Fruit fly (Drosophila melanogaster) whole organism, embryonic: ENCODE data around the gene CG43221.

ENCODE experiments used
- Atf3 ChIP-seq: fragments of 200-800 bp; sonication (Bioruptor generic); optimal IDR thresholded peaks from 3 replicates; lab custom pipeline; 2016; ENCODE audit warnings: missing biosample characterization, missing genetic modification characterization
- B-H2 ChIP-seq: fragments of 200-800 bp; sonication (Bioruptor generic); optimal IDR thresholded peaks from 2 replicates; lab custom pipeline; 2018; ENCODE audit warnings: missing biosample characterization, mild to moderate bottlenecking, missing genetic modification characterization
- CG10147 ChIP-seq: fragments of 200-800 bp; sonication (Bioruptor generic); optimal IDR thresholded peaks from 2 replicates; lab custom pipeline; 2019; ENCODE audit warnings: missing biosample characterization, mild to moderate bottlenecking, missing genetic modification characterization, moderate library complexity
- CG10274 ChIP-seq: fragments of 200-800 bp; sonication (Bioruptor generic); optimal IDR thresholded peaks from 3 replicates; lab custom pipeline; 2017; ENCODE audit warnings: missing biosample characterization, mild to moderate bottlenecking, missing genetic modification characterization
- CG10321 ChIP-seq: fragments of 200-800 bp; sonication (Bioruptor generic); IDR thresholded peaks from 2 replicates; pipeline ENCODE4 v1.3.6; 2022; ENCODE audit warnings: missing biosample characterization, missing genetic modification characterization
- CG10431 ChIP-seq: fragments of 200-800 bp; sonication (Bioruptor generic); optimal IDR thresholded peaks from 3 replicates; lab custom pipeline; 2018; ENCODE audit warnings: missing biosample characterization, mild to moderate bottlenecking, missing genetic modification characterization
- CG10543 ChIP-seq: fragments of 200-800 bp; sonication (Bioruptor generic); optimal IDR thresholded peaks from 3 replicates; lab custom pipeline; 2017; ENCODE audit warnings: missing biosample characterization, mild to moderate bottlenecking, missing genetic modification characterization, moderate library complexity
- CG14667 ChIP-seq: fragments of 200-800 bp; sonication (Bioruptor generic); IDR thresholded peaks from 2 replicates; pipeline ENCODE4 v1.3.6; 2022; ENCODE audit warnings: missing biosample characterization, missing genetic modification characterization
- CG15514 ChIP-seq: fragments of 200-800 bp; sonication (Bioruptor generic); optimal IDR thresholded peaks from 3 replicates; lab custom pipeline; 2017; ENCODE audit warnings: missing biosample characterization, missing genetic modification characterization, mild to moderate bottlenecking, moderate library complexity, missing genetic modification reagents
- CG17385 ChIP-seq: fragments of 200-800 bp; sonication (Bioruptor generic); optimal IDR thresholded peaks from 3 replicates; lab custom pipeline; 2018; ENCODE audit warnings: missing biosample characterization, mild to moderate bottlenecking, missing genetic modification characterization
- CG17802 ChIP-seq: fragments of 200-800 bp; sonication (Bioruptor generic); optimal IDR thresholded peaks from 2 replicates; lab custom pipeline; 2018; ENCODE audit warnings: missing biosample characterization, mild to moderate bottlenecking, missing genetic modification characterization, moderate library complexity
- CG1832 ChIP-seq: fragments of 200-800 bp; sonication (Bioruptor generic); optimal IDR thresholded peaks from 2 replicates; lab custom pipeline; 2017; ENCODE audit warnings: missing biosample characterization, mild to moderate bottlenecking, missing genetic modification characterization, inconsistent platforms
- CG2202 ChIP-seq: fragments of 200-800 bp; sonication (Bioruptor generic); optimal IDR thresholded peaks from 2 replicates; lab custom pipeline; 2018; ENCODE audit warnings: missing biosample characterization, mild to moderate bottlenecking, missing genetic modification characterization
- CG3281 ChIP-seq: fragments of 200-800 bp; sonication (Bioruptor generic); optimal IDR thresholded peaks from 3 replicates; lab custom pipeline; 2017; ENCODE audit warnings: missing biosample characterization, mild to moderate bottlenecking, missing genetic modification characterization
- CG3838 ChIP-seq: fragments of 200-800 bp; sonication (Bioruptor generic); optimal IDR thresholded peaks from 3 replicates; lab custom pipeline; 2016; ENCODE audit warnings: missing biosample characterization, missing genetic modification characterization
- CG6175 ChIP-seq: fragments of 200-800 bp; sonication (Bioruptor generic); IDR thresholded peaks from 3 replicates; pipeline ENCODE4 v1.3.6; 2022; ENCODE audit warnings: missing biosample characterization, missing genetic modification characterization
- CG7556 ChIP-seq: fragments of 200-800 bp; sonication (Bioruptor generic); optimal IDR thresholded peaks from 2 replicates; lab custom pipeline; 2017; ENCODE audit warnings: missing biosample characterization, mild to moderate bottlenecking, missing genetic modification characterization
- CG7745 ChIP-seq: fragments of 200-800 bp; sonication (Bioruptor generic); optimal IDR thresholded peaks from 2 replicates; lab custom pipeline; 2018; ENCODE audit warnings: missing biosample characterization, mild to moderate bottlenecking, missing genetic modification characterization, moderate library complexity
- CG7963 ChIP-seq: fragments of 200-800 bp; sonication (Bioruptor generic); IDR thresholded peaks from 3 replicates; pipeline ENCODE4 v1.3.6; 2022; ENCODE audit warnings: missing biosample characterization, missing genetic modification characterization; ENCODE audit not compliant: partially characterized antibody
- CG8944 ChIP-seq: fragments of 200-800 bp; sonication (Bioruptor generic); optimal IDR thresholded peaks from 3 replicates; lab custom pipeline; 2016; ENCODE audit warnings: missing biosample characterization, missing genetic modification characterization
- CG9727 ChIP-seq: fragments of 200-800 bp; sonication (Bioruptor generic); optimal IDR thresholded peaks from 3 replicates; lab custom pipeline; 2017; ENCODE audit warnings: missing biosample characterization, mild to moderate bottlenecking, missing genetic modification characterization
- Dad ChIP-seq: fragments of 200-800 bp; sonication (Bioruptor generic); optimal IDR thresholded peaks from 3 replicates; lab custom pipeline; 2016; ENCODE audit warnings: missing biosample characterization, missing genetic modification characterization
- HLH4C ChIP-seq: fragments of 200-800 bp; sonication (Bioruptor generic); IDR thresholded peaks from 3 replicates; pipeline ENCODE4 v1.3.6; 2022; ENCODE audit warnings: missing biosample characterization, missing genetic modification characterization; ENCODE audit not compliant: partially characterized antibody
- Kr ChIP-seq: fragments of 200-800 bp; sonication (Bioruptor generic); optimal IDR thresholded peaks from 2 replicates; lab custom pipeline; 2017; ENCODE audit warnings: missing biosample characterization, mild to moderate bottlenecking, missing genetic modification characterization
- Meics ChIP-seq: fragments of 200-800 bp; sonication (Bioruptor generic); optimal IDR thresholded peaks from 2 replicates; lab custom pipeline; 2017; ENCODE audit warnings: missing biosample characterization, mild to moderate bottlenecking, missing genetic modification characterization
- NC2β ChIP-seq: fragments of 200-800 bp; sonication (Bioruptor generic); optimal IDR thresholded peaks from 2 replicates; lab custom pipeline; 2016; ENCODE audit warnings: missing biosample characterization, missing genetic modification characterization
- Rx ChIP-seq: fragments of 200-800 bp; sonication (Bioruptor generic); IDR thresholded peaks from 2 replicates; pipeline ENCODE4 v1.3.6; 2022; ENCODE audit warnings: missing biosample characterization, missing genetic modification characterization
- Sry-β ChIP-seq: fragments of 200-800 bp; sonication (Bioruptor generic); optimal IDR thresholded peaks from 2 replicates; lab custom pipeline; 2018; ENCODE audit warnings: missing biosample characterization, mild to moderate bottlenecking, missing genetic modification characterization, moderate library complexity
- Sry-δ ChIP-seq: fragments of 200-800 bp; sonication (Bioruptor generic); optimal IDR thresholded peaks from 2 replicates; lab custom pipeline; 2016; ENCODE audit warnings: missing biosample characterization, missing genetic modification characterization
- TFAM ChIP-seq: fragments of 200-800 bp; sonication (Bioruptor generic); optimal IDR thresholded peaks from 2 replicates; lab custom pipeline; 2017; ENCODE audit warnings: missing biosample characterization, missing genetic modification characterization, inconsistent platforms
- Xrp1 ChIP-seq: fragments of 200-800 bp; sonication (Bioruptor generic); IDR thresholded peaks from 2 replicates; pipeline ENCODE4 v1.3.6; 2022; ENCODE audit warnings: missing biosample characterization, missing genetic modification characterization
- al ChIP-seq: fragments of 200-800 bp; sonication (Bioruptor generic); IDR thresholded peaks from 2 replicates; pipeline ENCODE4 v1.3.6; 2022; ENCODE audit warnings: missing biosample characterization, missing genetic modification characterization
- aop ChIP-seq: fragments of 200-800 bp; sonication (Bioruptor generic); IDR thresholded peaks from 2 replicates; pipeline ENCODE4 v1.3.6; 2022; ENCODE audit warnings: missing biosample characterization, missing genetic modification characterization
- bigmax ChIP-seq: fragments of 200-800 bp; sonication (Bioruptor generic); optimal IDR thresholded peaks from 2 replicates; lab custom pipeline; 2018; ENCODE audit warnings: missing biosample characterization, mild to moderate bottlenecking, missing genetic modification characterization
- bsh ChIP-seq, 2 experiments: fragments of 200-800 bp; sonication (Bioruptor generic); optimal IDR thresholded peaks; 2 replicates each; lab custom pipeline; 2017 to 2018; ENCODE audit warnings: mild to moderate bottlenecking in 2 of 2, missing biosample characterization in 2 of 2, missing genetic modification characterization in 2 of 2, moderate library complexity in 1 of 2
- chm ChIP-seq: fragments of 200-800 bp; sonication (Bioruptor generic); IDR thresholded peaks from 2 replicates; pipeline ENCODE4 v1.3.6; 2022; ENCODE audit warnings: missing biosample characterization, missing genetic modification characterization
- chn ChIP-seq: fragments of 200-800 bp; sonication (Bioruptor generic); optimal IDR thresholded peaks from 2 replicates; lab custom pipeline; 2016; ENCODE audit warnings: missing biosample characterization, missing genetic modification characterization
- hbn ChIP-seq: fragments of 200-800 bp; sonication (Bioruptor generic); IDR thresholded peaks from 2 replicates; pipeline ENCODE4 v1.3.6; 2022; ENCODE audit warnings: missing biosample characterization, missing genetic modification characterization; ENCODE audit not compliant: partially characterized antibody
- lmd ChIP-seq: fragments of 200-800 bp; sonication (Bioruptor generic); IDR thresholded peaks from 2 replicates; pipeline ENCODE4 v1.3.6; 2022; ENCODE audit warnings: missing biosample characterization, missing genetic modification characterization
- odd ChIP-seq: fragments of 200-800 bp; sonication (Bioruptor generic); optimal IDR thresholded peaks from 2 replicates; lab custom pipeline; 2017; ENCODE audit warnings: missing biosample characterization, mild to moderate bottlenecking, missing genetic modification characterization
- peb ChIP-seq: fragments of 200-800 bp; sonication (Bioruptor generic); IDR thresholded peaks from 2 replicates; pipeline ENCODE4 v1.3.6; 2022; ENCODE audit warnings: missing biosample characterization, missing genetic modification characterization
- pfk ChIP-seq: fragments of 200-800 bp; sonication (Bioruptor generic); optimal IDR thresholded peaks from 2 replicates; lab custom pipeline; 2018; ENCODE audit warnings: missing biosample characterization, mild to moderate bottlenecking, missing genetic modification characterization, moderate library complexity
- pnt ChIP-seq: fragments of 200-800 bp; sonication (Bioruptor generic); optimal IDR thresholded peaks from 3 replicates; lab custom pipeline; 2016; ENCODE audit warnings: missing biosample characterization, missing genetic modification characterization
- scrt ChIP-seq: fragments of 200-800 bp; sonication (Bioruptor generic); optimal IDR thresholded peaks from 2 replicates; lab custom pipeline; 2018; ENCODE audit warnings: missing biosample characterization, mild to moderate bottlenecking, missing genetic modification characterization, moderate library complexity
- shn ChIP-seq: fragments of 200-800 bp; sonication (Bioruptor generic); optimal IDR thresholded peaks from 3 replicates; lab custom pipeline; 2016; ENCODE audit warnings: missing biosample characterization, missing genetic modification characterization
- slou ChIP-seq: fragments of 200-800 bp; sonication (Bioruptor generic); optimal IDR thresholded peaks from 3 replicates; lab custom pipeline; 2016; ENCODE audit warnings: missing biosample characterization, missing genetic modification characterization
- sqz ChIP-seq: fragments of 200-800 bp; sonication (Bioruptor generic); optimal IDR thresholded peaks from 3 replicates; lab custom pipeline; 2018; ENCODE audit warnings: missing biosample characterization, mild to moderate bottlenecking, missing genetic modification characterization
- stc ChIP-seq: fragments of 200-800 bp; sonication (Bioruptor generic); IDR thresholded peaks from 2 replicates; pipeline ENCODE4 v1.3.6; 2022; ENCODE audit warnings: missing biosample characterization, missing genetic modification characterization
- vfl ChIP-seq: fragments of 200-800 bp; sonication (Bioruptor generic); optimal IDR thresholded peaks from 2 replicates; lab custom pipeline; 2016; ENCODE audit warnings: missing biosample characterization, missing genetic modification characterization
- vnd ChIP-seq: fragments of 200-800 bp; sonication (Bioruptor generic); IDR thresholded peaks from 3 replicates; pipeline ENCODE4 v1.3.6; 2022; ENCODE audit warnings: missing biosample characterization, missing genetic modification characterization; ENCODE audit not compliant: partially characterized antibody
- wdn ChIP-seq: fragments of 200-800 bp; sonication (Bioruptor generic); IDR thresholded peaks from 2 replicates; pipeline ENCODE4 v1.3.6; 2022; ENCODE audit warnings: missing biosample characterization, missing genetic modification characterization
- zfh1 ChIP-seq: fragments of 200-800 bp; sonication (Bioruptor generic); IDR thresholded peaks from 3 replicates; pipeline ENCODE4 v1.3.6; 2022; ENCODE audit warnings: missing biosample characterization, missing genetic modification characterization

CG43221 gene

dm6 chr2L:17470630-17471029 lies 14.9 kb upstream of the CG43221 start (continued):
- TF ChIP-seq CG17802 (tag; lab: Kevin White, UChicago): no peak
- peak; percentile 52 for TF ChIP-seq CG7556
- TF ChIP-seq chm (GFP tag; lab: Robert Waterston, UW): no peak
- TF ChIP-seq CG10321: no peak
- TF ChIP-seq CG3281: peak; percentile 90
- no peak for TF ChIP-seq Kr (GFP tag; lab: Kevin White, UChicago)
- TF ChIP-seq TFAM (GFP tag; lab: Kevin White, UChicago): no peak
- TF ChIP-seq CG8944 (GFP tag; lab: Kevin White, UChicago): no peak
- peak; percentile 6 for TF ChIP-seq pnt (GFP tag; lab: Kevin White, UChicago)
- TF ChIP-seq Dad (GFP tag; lab: Kevin White, UChicago): peak; percentile 2
- TF ChIP-seq CG2202 (tag; lab: Kevin White, UChicago): no peak
- no peak for TF ChIP-seq CG10274
- no peak for TF ChIP-seq Rx
- TF ChIP-seq peb: no peak
- no peak for TF ChIP-seq hbn (GFP tag; lab: Robert Waterston, UW)
- no peak for TF ChIP-seq CG10431 (GFP tag; lab: Kevin White, UChicago)
- TF ChIP-seq CG10147 (GFP tag; lab: Kevin White, UChicago): peak; percentile 59
- no peak for TF ChIP-seq vnd
- TF ChIP-seq CG10543 (GFP tag; lab: Kevin White, UChicago): peak; percentile 69
- peak; percentile 24 for TF ChIP-seq CG17385 (GFP tag; lab: Kevin White, UChicago)
- no peak for TF ChIP-seq stc (GFP tag; lab: Robert Waterston, UW)
- peak; percentile 86 for TF ChIP-seq CG15514 (GFP tag; lab: Kevin White, UChicago)
- TF ChIP-seq CG7745 (tag; lab: Kevin White, UChicago): no peak
- TF ChIP-seq CG7963 (GFP tag; lab: Robert Waterston, UW): no peak
- no peak for TF ChIP-seq CG14667 (GFP tag; lab: Robert Waterston, UW)
- TF ChIP-seq CG1832 (GFP tag; lab: Kevin White, UChicago): no peak
- no peak for TF ChIP-seq odd
- TF ChIP-seq Meics (GFP tag; lab: Kevin White, UChicago): peak; percentile 84
- TF ChIP-seq B-H2 (GFP tag; lab: Kevin White, UChicago): peak; percentile 89
- no peak for TF ChIP-seq al (GFP tag; lab: Robert Waterston, UW)
- TF ChIP-seq zfh1: no peak
- TF ChIP-seq Xrp1 (GFP tag; lab: Robert Waterston, UW): no peak
- peak; percentile 14 for TF ChIP-seq Sry-δ (GFP tag; lab: Kevin White, UChicago)
- TF ChIP-seq chn (GFP tag; lab: Kevin White, UChicago): no peak
- no peak for TF ChIP-seq CG6175 (GFP tag; lab: Robert Waterston, UW)
- TF ChIP-seq shn (GFP tag; lab: Kevin White, UChicago): no peak
- no peak for TF ChIP-seq NC2β (GFP tag; lab: Kevin White, UChicago)
- TF ChIP-seq bigmax (GFP tag; lab: Kevin White, UChicago): no peak
- no peak for TF ChIP-seq CG3838 (GFP tag; lab: Kevin White, UChicago)
- peak; percentile 59 for TF ChIP-seq slou
- no peak for TF ChIP-seq vfl
- peak; percentile 47; the same call in 1 of the 2 replicates for TF ChIP-seq wdn
- no peak; the same call in 1 of the 2 replicates for TF ChIP-seq lmd (GFP tag; lab: Robert Waterston, UW)
- no peak for TF ChIP-seq bsh (GFP tag; optimal IDR thresholded peaks at IDR 0.05; lab: Kevin White, UChicago)
- no peak for TF ChIP-seq Sry-β (GFP tag; lab: Kevin White, UChicago)
- no peak for TF ChIP-seq aop
- TF ChIP-seq CG9727 (GFP tag; lab: Kevin White, UChicago): peak; percentile 55
- peak; percentile 58 for TF ChIP-seq scrt (GFP tag; lab: Kevin White, UChicago)
- TF ChIP-seq sqz (GFP tag; lab: Kevin White, UChicago): no peak
- TF ChIP-seq Atf3 (GFP tag; lab: Kevin White, UChicago): no peak
- TF ChIP-seq pfk (GFP tag; lab: Kevin White, UChicago): peak; percentile 16
- no peak for TF ChIP-seq HLH4C (GFP tag; lab: Robert Waterston, UW)
